Fruit fly (Drosophila melanogaster) whole organism, embryonic: Measurements from ENCODE around the gene lectin-33A.

Experiments
- Abd-B ChIP-seq: fragments of 200-800 bp; sonication (Bioruptor generic); optimal IDR thresholded peaks from 2 replicates; lab custom pipeline; 2018; ENCODE audit warnings: missing biosample characterization, mild to moderate bottlenecking, missing genetic modification characterization, moderate library complexity
- Aef1 ChIP-seq: fragments of 200-800 bp; sonication (Bioruptor generic); IDR thresholded peaks from 3 replicates; pipeline ENCODE4 v1.3.6; 2022; ENCODE audit warnings: missing biosample characterization, missing genetic modification characterization
- Awh ChIP-seq: fragments of 200-800 bp; sonication (Bioruptor generic); IDR thresholded peaks from 2 replicates; pipeline ENCODE4, ENCODE4 v1.3.6; 2022; ENCODE audit warnings: missing biosample characterization, missing genetic modification characterization
- CG10147 ChIP-seq: fragments of 200-800 bp; sonication (Bioruptor generic); optimal IDR thresholded peaks from 2 replicates; lab custom pipeline; 2019; ENCODE audit warnings: missing biosample characterization, mild to moderate bottlenecking, missing genetic modification characterization, moderate library complexity
- CG1024 ChIP-seq: fragments of 200-800 bp; sonication (Bioruptor generic); IDR thresholded peaks from 2 replicates; pipeline ENCODE4 v1.3.6; 2022; ENCODE audit warnings: missing biosample characterization, missing genetic modification characterization
- CG12769 ChIP-seq: fragments of 200-800 bp; sonication (Bioruptor generic); optimal IDR thresholded peaks from 2 replicates; lab custom pipeline; 2019; ENCODE audit warnings: missing biosample characterization, mild to moderate bottlenecking, missing genetic modification characterization, moderate library complexity
- CG13624 ChIP-seq: fragments of 200-800 bp; sonication (Bioruptor generic); optimal IDR thresholded peaks from 2 replicates; lab custom pipeline; 2016; ENCODE audit warnings: missing biosample characterization, missing genetic modification characterization
- CG14441 ChIP-seq: fragments of 200-800 bp; sonication (Bioruptor generic); IDR thresholded peaks from 2 replicates; pipeline ENCODE4 v1.3.6; 2022; ENCODE audit warnings: missing biosample characterization, missing genetic modification characterization
- CG14710 ChIP-seq: fragments of 200-800 bp; sonication (Bioruptor generic); optimal IDR thresholded peaks from 3 replicates; lab custom pipeline; 2019; ENCODE audit warnings: missing biosample characterization, mild to moderate bottlenecking, missing genetic modification characterization, moderate library complexity
- CG17328 ChIP-seq: fragments of 200-800 bp; sonication (Bioruptor generic); IDR thresholded peaks from 2 replicates; pipeline ENCODE4 v1.3.6; 2022; ENCODE audit warnings: missing biosample characterization, missing genetic modification characterization
- CG1832 ChIP-seq: fragments of 200-800 bp; sonication (Bioruptor generic); optimal IDR thresholded peaks from 2 replicates; lab custom pipeline; 2017; ENCODE audit warnings: missing biosample characterization, mild to moderate bottlenecking, missing genetic modification characterization, inconsistent platforms
- CG18476 ChIP-seq: fragments of 200-800 bp; sonication (Bioruptor generic); optimal IDR thresholded peaks from 2 replicates; lab custom pipeline; 2016; ENCODE audit warnings: missing biosample characterization, mild to moderate bottlenecking, missing genetic modification characterization
- CG18764 ChIP-seq: fragments of 200-800 bp; sonication (Bioruptor generic); optimal IDR thresholded peaks from 3 replicates; lab custom pipeline; 2016; ENCODE audit warnings: missing biosample characterization, missing genetic modification characterization
- CG2199 ChIP-seq: fragments of 200-800 bp; sonication (Bioruptor generic); IDR thresholded peaks from 3 replicates; pipeline ENCODE4 v1.3.6; 2022; ENCODE audit warnings: missing biosample characterization, missing genetic modification characterization
- CG2875 ChIP-seq: fragments of 200-800 bp; sonication (Bioruptor generic); optimal IDR thresholded peaks from 2 replicates; lab custom pipeline; 2017; ENCODE audit warnings: missing biosample characterization, mild to moderate bottlenecking, missing genetic modification characterization, missing genetic modification reagents
- CG30431 ChIP-seq: fragments of 200-800 bp; sonication (Bioruptor generic); optimal IDR thresholded peaks from 2 replicates; lab custom pipeline; 2017; ENCODE audit warnings: missing biosample characterization, missing genetic modification characterization
- CG34376 ChIP-seq: fragments of 200-800 bp; sonication (Bioruptor generic); optimal IDR thresholded peaks from 2 replicates; lab custom pipeline; 2018; ENCODE audit warnings: missing biosample characterization, mild to moderate bottlenecking, missing genetic modification characterization
- CG7357 ChIP-seq: fragments of 200-800 bp; sonication (Bioruptor generic); IDR thresholded peaks from 3 replicates; pipeline ENCODE4 v1.3.6; 2022; ENCODE audit warnings: missing biosample characterization, missing genetic modification characterization
- CG9797 ChIP-seq: fragments of 200-800 bp; sonication (Bioruptor generic); optimal IDR thresholded peaks from 3 replicates; lab custom pipeline; 2018; ENCODE audit warnings: missing biosample characterization, mild to moderate bottlenecking, missing genetic modification characterization
- Chrac-16 ChIP-seq: fragments of 200-800 bp; sonication (Bioruptor generic); optimal IDR thresholded peaks from 3 replicates; lab custom pipeline; 2016; ENCODE audit warnings: missing biosample characterization, missing genetic modification characterization
- Dad ChIP-seq: fragments of 200-800 bp; sonication (Bioruptor generic); optimal IDR thresholded peaks from 3 replicates; lab custom pipeline; 2016; ENCODE audit warnings: missing biosample characterization, missing genetic modification characterization
- Dbx ChIP-seq: fragments of 200-800 bp; sonication (Bioruptor generic); IDR thresholded peaks from 3 replicates; pipeline ENCODE4 v1.3.6; 2022; ENCODE audit warnings: missing biosample characterization, missing genetic modification characterization
- Doc2 ChIP-seq: fragments of 200-800 bp; sonication (Bioruptor generic); IDR thresholded peaks from 2 replicates; pipeline ENCODE4 v1.3.6; 2022; ENCODE audit warnings: missing biosample characterization, missing genetic modification characterization
- Elba2 ChIP-seq: fragments of 200-800 bp; sonication (Bioruptor generic); optimal IDR thresholded peaks from 3 replicates; lab custom pipeline; 2016; ENCODE audit warnings: missing biosample characterization, missing genetic modification characterization
- Fer3 ChIP-seq: fragments of 200-800 bp; sonication (Bioruptor generic); optimal IDR thresholded peaks from 2 replicates; lab custom pipeline; 2018; ENCODE audit warnings: missing biosample characterization, mild to moderate bottlenecking, missing genetic modification characterization, moderate library complexity
- Gsc ChIP-seq: fragments of 200-800 bp; sonication (Bioruptor generic); IDR thresholded peaks from 2 replicates; pipeline ENCODE4 v1.3.6; 2022; ENCODE audit warnings: missing biosample characterization, missing genetic modification characterization
- Hr51 ChIP-seq, 2 experiments: fragments of 200-800 bp; sonication (Bioruptor generic); optimal IDR thresholded peaks; 2 replicates in 1 of 2; 3 replicates in 1 of 2; lab custom pipeline; 2016 to 2018; ENCODE audit warnings: missing biosample characterization in 2 of 2, missing genetic modification characterization in 2 of 2, mild to moderate bottlenecking in 1 of 2, moderate library complexity in 1 of 2
- NK7.1 ChIP-seq: fragments of 200-800 bp; sonication (Bioruptor generic); optimal IDR thresholded peaks from 3 replicates; lab custom pipeline; 2016; ENCODE audit warnings: missing biosample characterization, missing genetic modification characterization
- Nf-YA ChIP-seq: fragments of 200-800 bp; sonication (Bioruptor generic); IDR thresholded peaks from 2 replicates; pipeline ENCODE4 v1.3.6; 2022; ENCODE audit warnings: missing biosample characterization, missing genetic modification characterization
- Nf-YC ChIP-seq: fragments of 200-800 bp; optimal IDR thresholded peaks from 3 replicates; lab custom pipeline; 2019; ENCODE audit warnings: missing biosample characterization, mild to moderate bottlenecking, missing genetic modification characterization, moderate library complexity
- Ptx1 ChIP-seq: fragments of 200-800 bp; sonication (Bioruptor generic); IDR thresholded peaks from 2 replicates; pipeline ENCODE4 v1.3.6; 2022; ENCODE audit warnings: missing biosample characterization, missing genetic modification characterization
- Ravus ChIP-seq: fragments of 200-800 bp; sonication (Bioruptor generic); IDR thresholded peaks from 2 replicates; pipeline ENCODE4 v1.3.6; 2022; ENCODE audit warnings: missing biosample characterization, missing genetic modification characterization
- Rfx ChIP-seq: fragments of 200-800 bp; sonication (Bioruptor generic); IDR thresholded peaks from 2 replicates; pipeline ENCODE4 v1.3.6; 2022; ENCODE audit warnings: missing biosample characterization, missing genetic modification characterization
- Six4 ChIP-seq: fragments of 200-800 bp; sonication (Bioruptor generic); optimal IDR thresholded peaks from 2 replicates; lab custom pipeline; 2016; ENCODE audit warnings: missing biosample characterization, missing genetic modification characterization
- ab ChIP-seq: fragments of 200-800 bp; sonication (Bioruptor generic); optimal IDR thresholded peaks from 2 replicates; lab custom pipeline; 2016; ENCODE audit warnings: missing biosample characterization, missing genetic modification characterization
- ap ChIP-seq: fragments of 200-800 bp; sonication (Bioruptor generic); IDR thresholded peaks from 2 replicates; pipeline ENCODE4 v1.3.6; 2022; ENCODE audit warnings: missing biosample characterization, missing genetic modification characterization
- chinmo ChIP-seq: fragments of 200-800 bp; sonication (Bioruptor generic); IDR thresholded peaks from 4 replicates; pipeline ENCODE4 v1.3.6; 2022; ENCODE audit warnings: missing biosample characterization, missing genetic modification characterization; ENCODE audit not compliant: partially characterized antibody
- ci ChIP-seq: fragments of 200-800 bp; sonication (Bioruptor generic); IDR thresholded peaks from 3 replicates; pipeline ENCODE4 v1.3.6; 2022; ENCODE audit warnings: missing biosample characterization, missing genetic modification characterization
- dmrt11E ChIP-seq: fragments of 200-800 bp; sonication (Bioruptor generic); optimal IDR thresholded peaks from 3 replicates; lab custom pipeline; 2018; ENCODE audit warnings: missing biosample characterization, mild to moderate bottlenecking, missing genetic modification characterization, moderate library complexity
- dysf ChIP-seq: fragments of 200-800 bp; sonication (Bioruptor generic); IDR thresholded peaks from 3 replicates; pipeline ENCODE4 v1.3.6; 2022; ENCODE audit warnings: missing biosample characterization, missing genetic modification characterization
- esg ChIP-seq: fragments of 200-800 bp; sonication (Bioruptor generic); conservative IDR thresholded peaks from 2 replicates; pipeline ENCODE4 v1.3.6; 2022; ENCODE audit warnings: missing biosample characterization, missing genetic modification characterization
- fd3F ChIP-seq: fragments of 200-800 bp; sonication (Bioruptor generic); optimal IDR thresholded peaks from 2 replicates; lab custom pipeline; 2018; ENCODE audit warnings: missing biosample characterization, mild to moderate bottlenecking, missing genetic modification characterization, moderate library complexity
- gem ChIP-seq: fragments of 200-800 bp; sonication (Bioruptor generic); optimal IDR thresholded peaks from 2 replicates; lab custom pipeline; 2019; ENCODE audit warnings: missing biosample characterization, mild to moderate bottlenecking, missing genetic modification characterization, moderate library complexity
- oc ChIP-seq: fragments of 200-800 bp; sonication (Bioruptor generic); optimal IDR thresholded peaks from 2 replicates; lab custom pipeline; 2018; ENCODE audit warnings: missing biosample characterization, mild to moderate bottlenecking, missing genetic modification characterization, moderate library complexity
- sima ChIP-seq: fragments of 200-800 bp; sonication (Bioruptor generic); optimal IDR thresholded peaks from 2 replicates; lab custom pipeline; 2016; ENCODE audit warnings: missing biosample characterization, missing genetic modification characterization
- tap ChIP-seq: fragments of 200-800 bp; optimal IDR thresholded peaks from 3 replicates; lab custom pipeline; 2019; ENCODE audit warnings: missing biosample characterization, mild to moderate bottlenecking, missing genetic modification characterization, moderate library complexity
- unpg ChIP-seq: fragments of 200-800 bp; sonication (Bioruptor generic); optimal IDR thresholded peaks from 3 replicates; lab custom pipeline; 2018; ENCODE audit warnings: missing biosample characterization, mild to moderate bottlenecking, missing genetic modification characterization, moderate library complexity
- vvl ChIP-seq: fragments of 200-800 bp; sonication (Bioruptor generic); IDR thresholded peaks from 2 replicates; pipeline ENCODE4 v1.3.6; 2022; ENCODE audit warnings: missing biosample characterization, missing genetic modification characterization
- wor ChIP-seq: fragments of 200-800 bp; sonication (Bioruptor generic); IDR thresholded peaks from 2 replicates; pipeline ENCODE4 v1.3.6; 2022; ENCODE audit warnings: missing biosample characterization, missing genetic modification characterization
- z ChIP-seq: fragments of 200-800 bp; sonication (Bioruptor generic); IDR thresholded peaks from 3 replicates; pipeline ENCODE4 v1.3.6; 2022; ENCODE audit warnings: missing biosample characterization, missing genetic modification characterization
- zen ChIP-seq: fragments of 200-800 bp; sonication (Bioruptor generic); optimal IDR thresholded peaks from 3 replicates; lab custom pipeline; 2018; ENCODE audit warnings: missing biosample characterization, mild to moderate bottlenecking, missing genetic modification characterization, moderate library complexity
- zfh1 ChIP-seq: fragments of 200-800 bp; sonication (Bioruptor generic); IDR thresholded peaks from 3 replicates; pipeline ENCODE4 v1.3.6; 2022; ENCODE audit warnings: missing biosample characterization, missing genetic modification characterization

lectin-33A gene

DNA sequence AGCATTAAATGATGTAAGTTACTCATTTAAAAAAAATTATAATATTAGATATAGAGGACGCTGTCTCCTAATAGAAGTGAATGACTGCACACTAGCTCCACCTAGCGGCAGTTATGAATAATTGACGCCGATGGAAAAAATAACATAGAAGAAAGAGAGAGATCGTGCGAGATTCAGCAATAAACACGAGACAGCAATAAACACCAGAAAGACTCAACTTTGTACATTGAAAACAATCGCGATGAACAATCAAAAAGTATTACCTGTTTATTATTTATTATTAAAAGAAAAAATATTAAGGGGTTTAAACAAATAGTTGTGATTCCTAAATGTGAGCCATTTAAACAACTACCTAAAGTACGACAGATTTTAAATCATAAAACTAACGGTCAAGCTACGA, 15.7 kb upstream of the lectin-33A start (continued):
- TF ChIP-seq Chrac-16 (no peak), Abd-B (GFP tag; lab: Kevin White, UChicago) (no peak), z (peak; percentile 93), Fer3 (tag; lab: Kevin White, UChicago) (peak; percentile 42), CG10147 (GFP tag; lab: Kevin White, UChicago) (no peak), vvl (GFP tag; lab: Robert Waterston, UW) (0 out of 2 replicates have a peak, but pooled peaks have one; percentile 28), Ptx1 (GFP tag; lab: Robert Waterston, UW) (no peak), Gsc (GFP tag; lab: Robert Waterston, UW) (no peak), ab (GFP tag; lab: Kevin White, UChicago) (no peak), tap (tag; lab: Kevin White, UChicago) (no peak), oc (tag; lab: Kevin White, UChicago) (no peak), NK7.1 (GFP tag; lab: Kevin White, UChicago) (no peak), CG1024 (peak; percentile 70), CG1832 (GFP tag; lab: Kevin White, UChicago) (no peak), dysf (no peak), CG34376 (no peak), CG30431 (no peak), Doc2 (GFP tag; lab: Robert Waterston, UW) (no peak), CG2875 (GFP tag; lab: Kevin White, UChicago) (no peak), Hr51 (GFP tag; optimal IDR thresholded peaks at IDR 0.05; lab: Kevin White, UChicago) (no peak), Dbx (GFP tag; lab: Robert Waterston, UW) (no peak), Elba2 (GFP tag; lab: Kevin White, UChicago) (no peak), Nf-YC (tag; lab: Kevin White, UChicago) (no peak), esg (GFP tag; lab: Robert Waterston, UW) (peak; percentile 39), CG9797 (GFP tag; lab: Kevin White, UChicago) (no peak), dmrt11E (tag; lab: Kevin White, UChicago) (peak; percentile 34), unpg (GFP tag; lab: Kevin White, UChicago) (no peak), chinmo (GFP tag; lab: Robert Waterston, UW) (no peak), Rfx (GFP tag; lab: Robert Waterston, UW) (no peak), CG18476 (no peak), wor (no peak), Ravus (GFP tag; lab: Robert Waterston, UW) (no peak), Six4 (peak; percentile 12), sima (no peak), CG13624 (GFP tag; lab: Kevin White, UChicago) (peak; percentile 3), CG7357 (0 out of 3 replicates have a peak, but pooled peaks have one; percentile 43), Dad (no peak), CG14441 (peak; percentile 65), CG17328 (no peak), zen (tag; lab: Kevin White, UChicago) (peak; percentile 40), CG2199 (GFP tag; lab: Robert Waterston, UW) (peak; percentile 82; the same call in 2 of the 3 replicates), Awh (GFP tag; lab: Robert Waterston, UW) (peak; percentile 48; the same call in 1 of the 2 replicates), ci (GFP tag; lab: Robert Waterston, UW) (no peak), zfh1 (GFP tag; lab: Robert Waterston, UW) (0 out of 3 replicates have a peak, but pooled peaks have one; percentile 47), CG12769 (tag; lab: Kevin White, UChicago) (no peak), Nf-YA (no peak), Aef1 (GFP tag; lab: Robert Waterston, UW) (no peak; the same call in 2 of the 3 replicates), ap (GFP tag; lab: Robert Waterston, UW) (peak; percentile 72), CG14710 (tag; lab: Kevin White, UChicago) (peak; percentile 47), fd3F (GFP tag; lab: Kevin White, UChicago) (no peak), CG18764 (GFP tag; lab: Kevin White, UChicago) (peak; percentile 39), gem (tag; lab: Kevin White, UChicago) (no peak)
